Worm (Caenorhabditis elegans): ENCODE measurements around the gene somi-1.

DNA sequence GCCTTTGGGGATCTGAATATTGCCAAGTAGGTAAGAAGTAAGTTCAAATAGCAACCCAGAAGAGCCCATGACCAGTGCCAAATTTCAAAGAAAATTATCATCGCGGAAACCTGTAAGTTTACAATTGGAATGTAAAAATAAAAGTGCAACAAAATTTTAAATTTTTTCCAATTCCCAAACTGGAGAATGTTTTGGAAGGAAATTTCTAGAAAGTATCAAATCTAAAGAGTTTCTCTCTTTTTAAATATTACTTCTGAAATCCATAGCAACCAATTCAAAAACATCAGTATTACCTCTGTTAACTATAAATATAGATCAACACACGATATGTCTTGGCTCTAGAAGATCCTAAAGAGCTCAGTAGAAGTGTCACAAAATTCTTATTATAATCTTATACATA lies 37.5 kb upstream of the somi-1 start, which contains the start of gene srd-19:
- TF ChIP-seq him-1 (tag; optimal IDR thresholded peaks at IDR 0.05) (no peak), W03F9.2 (tag; optimal IDR thresholded peaks at IDR 0.05) (no peak), dao-5 (tag; optimal IDR thresholded peaks at IDR 0.05) (no peak)
